Fruit fly (Drosophila melanogaster) whole organism: ENCODE data around the gene mge.

Experiments used
- Dll ChIP-seq: fragments of >200 bp; optimal IDR thresholded peaks from 2 replicates; lab custom pipeline; 2017
- pan ChIP-seq: fragments of >200 bp; optimal IDR thresholded peaks from 2 replicates; lab custom pipeline; 2017
- psq ChIP-seq: fragments of >200 bp; optimal IDR thresholded peaks from 2 replicates; lab custom pipeline; 2017
- usp ChIP-seq: fragments of >200 bp; optimal IDR thresholded peaks from 2 replicates; lab custom pipeline; 2017; ENCODE audit warnings: missing biosample characterization, missing genetic modification characterization, mixed read lengths

- TF ChIP-seq usp (GFP tag; lab: Kevin White, UChicago) (no peak), pan (lab: Kevin White, UChicago) (no peak), psq (no peak), Dll (lab: Kevin White, UChicago) (no peak)
Measured at dm6 chr3L:3927462-3927861, 17.7 kb upstream of the mge start.
